Worm (Caenorhabditis elegans) whole organism, L4 larva: ENCODE results near the gene sft-1.

ENCODE experiments used
- F44E2.7 ChIP-seq: fragments of 200-800 bp; sonication (Bioruptor generic); IDR thresholded peaks from 2 replicates; pipeline ENCODE4 v2.1.2; 2022; ENCODE audit warnings: missing genetic modification characterization, missing compliant biosample characterization
- ceh-20 ChIP-seq: fragments of 200-800 bp; sonication (Bioruptor generic); IDR thresholded peaks from 2 replicates; pipeline ENCODE4 v1.3.6; 2022; ENCODE audit warnings: missing genetic modification reagents, missing genetic modification characterization, missing compliant biosample characterization
- egl-43 ChIP-seq: fragments of 200-800 bp; sonication (Bioruptor generic); IDR thresholded peaks from 2 replicates; pipeline ENCODE4 v1.3.6; 2022; ENCODE audit warnings: missing genetic modification reagents, missing genetic modification characterization, missing compliant biosample characterization
- lin-13 ChIP-seq: fragments of 150-350 bp; optimal IDR thresholded peaks from 2 replicates; lab custom pipeline; 2014; ENCODE audit warnings: missing biosample characterization, missing genetic modification reagents, missing genetic modification characterization
- mxl-3 ChIP-seq: fragments of 200-800 bp; sonication (Bioruptor generic); optimal IDR thresholded peaks from 2 replicates; lab custom pipeline; 2018; ENCODE audit warnings: mild to moderate bottlenecking, missing genetic modification characterization, missing compliant biosample characterization
- nhr-28 ChIP-seq: fragments of 150-350 bp; optimal IDR thresholded peaks from 2 replicates; lab custom pipeline; 2014; ENCODE audit warnings: missing biosample characterization, missing genetic modification characterization
- pha-4 ChIP-seq, 2 experiments: fragments of 150-350 bp in 1 of 2; fragments of 200-800 bp in 1 of 2; sonication (Bioruptor generic) in 1 of 2; IDR thresholded peaks in 1 of 2; optimal IDR thresholded peaks in 1 of 2; 2 replicates each; pipeline versions ENCODE4 v1.3.6 to Lab custom; 2014 to 2022; ENCODE audit warnings: missing genetic modification characterization in 2 of 2, missing genetic modification reagents in 2 of 2, missing biosample characterization in 1 of 2, missing compliant biosample characterization in 1 of 2

- TF ChIP-seq F44E2.7 (no peak), ceh-20 (GFP tag; lab: Robert Waterston, UW) (no peak), mxl-3 (GFP tag; lab: Kevin White, UChicago) (no peak), egl-43 (no peak), nhr-28 (tag; lab: Kevin White, UChicago) (no peak), lin-13 (GFP tag; lab: Kevin White, UChicago) (no peak), pha-4 (GFP tag; IDR thresholded peaks at IDR 0.05; lab: Robert Waterston, UW) (no peak), pha-4 (tag; optimal IDR thresholded peaks at IDR 0.05; lab: Kevin White, UChicago) (no peak)
These were observed 30.6 kb upstream of the sft-1 start for ce11 chrIII:3055878-3056277.
